Worm (Caenorhabditis elegans): Measurements from ENCODE around the gene H40L08.1.

The H40L08.1 gene

DNA sequence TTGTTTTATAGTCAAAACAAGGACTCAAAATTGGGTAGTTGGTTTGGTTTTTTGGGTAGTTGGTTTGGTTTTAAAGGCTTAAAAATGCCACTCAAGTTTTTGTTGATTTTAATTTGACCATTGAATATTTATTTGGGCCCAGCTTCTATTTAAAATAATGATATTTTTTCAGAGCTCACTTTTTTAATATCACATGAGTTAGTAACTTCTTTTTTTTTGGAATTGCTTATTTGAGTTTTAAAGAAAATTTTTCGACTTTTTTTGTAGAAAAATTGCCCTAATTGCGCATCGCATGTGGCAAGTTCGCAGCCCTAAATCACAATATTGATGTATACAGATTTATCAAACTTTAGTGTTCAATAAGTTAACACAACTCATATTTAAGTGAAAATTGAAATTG is 48.1 kb downstream of the H40L08.1 start:
- TF ChIP-seq gei-17 (GFP tag; optimal IDR thresholded peaks at IDR 0.05) (no peak), snpc-1.1 (tag; optimal IDR thresholded peaks at IDR 0.05; ENCODE audit: insufficient read depth) (no peak), attf-3 (GFP tag; conservative IDR thresholded peaks at IDR 0.05) (no peak), C06A6.2 (GFP tag; conservative IDR thresholded peaks at IDR 0.05) (no peak), ztf-22 (GFP tag; optimal IDR thresholded peaks at IDR 0.05) (no peak)

DNA sequence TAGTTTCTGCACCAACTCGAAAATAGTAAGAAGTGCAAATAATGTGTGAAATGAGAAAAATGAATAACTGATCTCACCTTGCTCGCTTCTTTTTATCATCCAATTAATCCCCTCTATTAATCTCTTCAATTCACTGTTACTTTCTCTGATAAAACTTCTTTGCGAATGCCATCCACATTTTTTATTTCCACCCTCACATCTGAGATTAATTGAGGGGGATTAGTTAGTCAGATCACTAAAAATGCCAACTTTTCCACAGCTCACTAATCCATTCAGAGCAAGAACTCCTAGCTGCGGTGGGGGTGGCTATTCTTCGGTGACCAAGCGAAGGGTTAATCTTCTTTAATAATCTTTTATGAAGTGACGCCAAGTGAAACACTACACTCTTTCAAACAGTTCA is 49.1 kb downstream of the H40L08.1 start, which contains the start of gene dsc-1:
dsc-1 (minus strand) TSS at position 46 of the 400 bp plus-strand sequence.
- TF ChIP-seq xnd-1 (tag; optimal IDR thresholded peaks at IDR 0.05) (no peak), nhr-120 (GFP tag; IDR thresholded peaks at IDR 0.05) (no peak), sea-2 (GFP tag; IDR thresholded peaks at IDR 0.05) (no peak), Y67H2A.10 (GFP tag; conservative IDR thresholded peaks at IDR 0.05) (no peak), gei-17 (GFP tag; optimal IDR thresholded peaks at IDR 0.05) (no peak), bed-1 (GFP tag; IDR thresholded peaks at IDR 0.05) (no peak), mes-4 (tag; optimal IDR thresholded peaks at IDR 0.05) (no peak), aptf-2 (GFP tag; conservative IDR thresholded peaks at IDR 0.05) (no peak), F55B11.4 (tag; optimal IDR thresholded peaks at IDR 0.05; ENCODE audit: borderline replicate concordance, insufficient read depth) (no peak), F49E8.2 (tag; optimal IDR thresholded peaks at IDR 0.05; ENCODE audit: insufficient read depth) (no peak), lin-35 (GFP tag; optimal IDR thresholded peaks at IDR 0.05) (no peak), ceh-58 (GFP tag; IDR thresholded peaks at IDR 0.05) (no peak), ets-4 (GFP tag; optimal IDR thresholded peaks at IDR 0.05) (no peak), rcor-1 (GFP tag; IDR thresholded peaks at IDR 0.05) (no peak), dpl-1 (GFP tag; optimal IDR thresholded peaks at IDR 0.05) (no peak), nfyb-1 (GFP tag; IDR thresholded peaks at IDR 0.05) (no peak), mxl-1 (tag; optimal IDR thresholded peaks at IDR 0.05) (no peak), madf-10 (tag; optimal IDR thresholded peaks at IDR 0.05) (no peak)
